Fruit fly (Drosophila melanogaster): ENCODE data around the gene CG15386.

DNA sequence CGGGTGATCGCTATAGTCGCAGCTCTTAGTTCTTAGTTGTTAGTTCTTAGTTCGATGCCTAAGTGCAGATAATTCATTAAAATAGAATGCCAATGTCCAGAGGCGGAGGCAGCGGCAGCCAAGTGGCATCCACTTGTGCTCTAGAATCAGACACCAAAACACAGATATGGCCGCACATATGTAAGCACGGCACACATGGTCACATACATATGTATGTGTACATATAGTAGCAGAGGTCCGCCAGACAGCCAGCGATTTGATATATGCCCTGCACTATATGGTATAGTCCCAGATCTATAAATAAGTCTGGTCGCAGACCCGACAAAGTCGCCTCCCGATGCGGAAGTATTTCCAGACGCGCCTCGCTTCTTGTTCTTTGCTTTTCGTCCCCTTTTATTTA lies 36.4 kb downstream of the CG15386 start:
- no peak for TF ChIP-seq CTCF (optimal IDR thresholded peaks at IDR 0.05)
- TF ChIP-seq CG8478 (optimal IDR thresholded peaks at IDR 0.05): no peak

Data from S2 (cell line).